Worm (Caenorhabditis elegans) whole organism, L3 larva: ENCODE results near the gene F32D1.7.

Experiments used
- R02D3.7 ChIP-seq: fragments of 150-350 bp; optimal IDR thresholded peaks from 2 replicates; lab custom pipeline; 2014; ENCODE audit warnings: missing biosample characterization, missing genetic modification characterization
- ZK546.5 ChIP-seq: sonication (generic microtip); optimal IDR thresholded peaks from 2 replicates; lab custom pipeline; 2017; ENCODE audit warnings: missing biosample characterization, missing genetic modification characterization
- ceh-82 ChIP-seq: fragments of 150-350 bp; optimal IDR thresholded peaks from 2 replicates; lab custom pipeline; 2014; ENCODE audit warnings: missing biosample characterization, missing genetic modification characterization
- fos-1 ChIP-seq: fragments of 150-350 bp; optimal IDR thresholded peaks from 2 replicates; lab custom pipeline; 2014; ENCODE audit warnings: missing biosample characterization, missing genetic modification characterization
- lin-15B ChIP-seq: fragments of 150-350 bp; optimal IDR thresholded peaks from 2 replicates; lab custom pipeline; 2014; ENCODE audit warnings: missing biosample characterization, missing genetic modification characterization
- lsy-12 ChIP-seq: sonication (generic microtip); optimal IDR thresholded peaks from 2 replicates; lab custom pipeline; 2016; ENCODE audit warnings: mild to moderate bottlenecking, missing genetic modification characterization, missing compliant biosample characterization
- nhr-11 ChIP-seq: fragments of 150-350 bp; optimal IDR thresholded peaks from 2 replicates; lab custom pipeline; 2014; ENCODE audit warnings: missing biosample characterization, missing genetic modification characterization
- nhr-28 ChIP-seq: fragments of 150-350 bp; optimal IDR thresholded peaks from 2 replicates; lab custom pipeline; 2014; ENCODE audit warnings: missing biosample characterization, missing genetic modification characterization
- nhr-77 ChIP-seq: fragments of 150-350 bp; optimal IDR thresholded peaks from 2 replicates; lab custom pipeline; 2014; ENCODE audit warnings: missing biosample characterization, missing genetic modification characterization
- skn-1 ChIP-seq: fragments of 150-350 bp; optimal IDR thresholded peaks from 2 replicates; lab custom pipeline; 2014; ENCODE audit warnings: missing biosample characterization, missing genetic modification characterization
- zag-1 ChIP-seq: fragments of 150-350 bp; optimal IDR thresholded peaks from 2 replicates; lab custom pipeline; 2014; ENCODE audit warnings: missing biosample characterization, missing genetic modification characterization
- ztf-11 ChIP-seq: fragments of 150-350 bp; optimal IDR thresholded peaks from 2 replicates; lab custom pipeline; 2014; ENCODE audit warnings: missing biosample characterization, missing genetic modification characterization
- ztf-4 ChIP-seq: fragments of 150-350 bp; optimal IDR thresholded peaks from 2 replicates; lab custom pipeline; 2014; ENCODE audit warnings: missing biosample characterization, missing genetic modification characterization

- no peak for TF ChIP-seq ztf-11 (tag; lab: Kevin White, UChicago)
- no peak for TF ChIP-seq ZK546.5 (tag; lab: Kevin White, UChicago)
- TF ChIP-seq ceh-82 (tag; lab: Kevin White, UChicago): no peak
- no peak for TF ChIP-seq nhr-77
- TF ChIP-seq ztf-4: no peak
- no peak for TF ChIP-seq lin-15B (tag; lab: Kevin White, UChicago)
- TF ChIP-seq fos-1 (tag; lab: Kevin White, UChicago): no peak
- TF ChIP-seq lsy-12 (tag; lab: Kevin White, UChicago): no peak
- TF ChIP-seq nhr-11 (tag; lab: Kevin White, UChicago): no peak
- no peak for TF ChIP-seq zag-1 (tag; lab: Kevin White, UChicago)
- no peak for TF ChIP-seq skn-1 (tag; lab: Kevin White, UChicago)
- TF ChIP-seq R02D3.7 (tag; lab: Kevin White, UChicago): no peak
- no peak for TF ChIP-seq nhr-28 (tag; lab: Kevin White, UChicago)
These were observed 22.2 kb upstream of the F32D1.7 start for ce11 chrV:4398127-4398526.
